Worm (Caenorhabditis elegans): ENCODE data around the gene ugt-67.

DNA sequence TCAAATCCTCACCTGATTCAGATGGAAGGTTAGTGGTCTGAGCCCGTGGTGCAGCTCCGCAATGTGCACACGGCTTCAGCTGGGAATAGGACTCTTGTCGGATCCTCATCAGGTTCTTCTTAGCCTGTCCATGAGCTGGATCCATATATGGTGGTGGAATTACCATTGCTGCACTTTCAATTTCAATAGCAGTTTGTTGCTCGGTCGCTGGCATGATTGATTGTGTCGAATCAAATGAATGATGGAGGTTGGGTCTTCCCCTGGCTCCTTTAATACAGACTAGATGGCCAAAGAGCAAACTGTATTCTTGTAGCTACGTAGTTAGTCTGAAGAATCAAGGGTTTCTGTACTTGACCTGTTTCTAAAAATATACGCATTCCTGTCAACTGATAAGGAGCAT, 31.6 kb downstream of the ugt-67 start, which contains the start of gene C02E7.10:
- TF ChIP-seq lin-13 (GFP tag; optimal IDR thresholded peaks at IDR 0.05), result no peak
- no peak for TF ChIP-seq ces-1 (GFP tag; optimal IDR thresholded peaks at IDR 0.05)
- TF ChIP-seq elt-2 (tag; optimal IDR thresholded peaks at IDR 0.05), result no peak
- TF ChIP-seq ama-1 (optimal IDR thresholded peaks at IDR 0.05), result no peak
- TF ChIP-seq dpl-1 (GFP tag; optimal IDR thresholded peaks at IDR 0.05), result no peak
- TF ChIP-seq zag-1 (tag; optimal IDR thresholded peaks at IDR 0.05), result no peak
- TF ChIP-seq jun-1 (tag; optimal IDR thresholded peaks at IDR 0.05), result no peak
- no peak for TF ChIP-seq snpc-4 (tag; optimal IDR thresholded peaks at IDR 0.05)
- TF ChIP-seq mep-1 (tag; optimal IDR thresholded peaks at IDR 0.05), result no peak

Measured in whole organism, L1 larva.